Worm (Caenorhabditis elegans) whole organism, L3 larva: Measurements from ENCODE around the gene ZK287.9.

Experiments used
- ama-1 ChIP-seq: fragments of 150-350 bp; optimal IDR thresholded peaks from 2 replicates; lab custom pipeline; 2018
- ceh-16 ChIP-seq: sonication (generic microtip); optimal IDR thresholded peaks from 2 replicates; lab custom pipeline; 2017; ENCODE audit warnings: missing biosample characterization, missing genetic modification characterization
- eor-1 ChIP-seq, 2 experiments: fragments of 150-350 bp; optimal IDR thresholded peaks; 2 replicates each; lab custom pipeline; 2014 to 2018; ENCODE audit warnings: missing biosample characterization in 2 of 2, missing genetic modification characterization in 2 of 2
- jun-1 ChIP-seq: fragments of 150-350 bp; optimal IDR thresholded peaks from 2 replicates; lab custom pipeline; 2014; ENCODE audit warnings: missing biosample characterization, missing genetic modification reagents, missing genetic modification characterization
- lin-15B ChIP-seq: fragments of 150-350 bp; optimal IDR thresholded peaks from 2 replicates; lab custom pipeline; 2014; ENCODE audit warnings: missing biosample characterization, missing genetic modification characterization
- nhr-11 ChIP-seq: fragments of 150-350 bp; optimal IDR thresholded peaks from 2 replicates; lab custom pipeline; 2014; ENCODE audit warnings: missing biosample characterization, missing genetic modification characterization
- nhr-237 ChIP-seq: fragments of 150-350 bp; optimal IDR thresholded peaks from 2 replicates; lab custom pipeline; 2014; ENCODE audit warnings: missing biosample characterization, missing genetic modification characterization
- nhr-28 ChIP-seq: fragments of 150-350 bp; optimal IDR thresholded peaks from 2 replicates; lab custom pipeline; 2014; ENCODE audit warnings: missing biosample characterization, missing genetic modification characterization
- nhr-76 ChIP-seq: fragments of 150-350 bp; sonication (generic microtip); optimal IDR thresholded peaks from 5 replicates; lab custom pipeline; 2014; ENCODE audit warnings: missing biosample characterization, missing genetic modification characterization
- pha-4 ChIP-seq: fragments of 150-350 bp; optimal IDR thresholded peaks from 2 replicates; lab custom pipeline; 2014; ENCODE audit warnings: missing biosample characterization, missing genetic modification reagents, missing genetic modification characterization
- snpc-4 ChIP-seq: fragments of 150-350 bp; optimal IDR thresholded peaks from 2 replicates; lab custom pipeline; 2014; ENCODE audit warnings: missing biosample characterization, missing genetic modification characterization
- tbx-2 ChIP-seq: sonication (generic microtip); optimal IDR thresholded peaks from 2 replicates; lab custom pipeline; 2016; ENCODE audit warnings: mild to moderate bottlenecking, missing genetic modification characterization, missing compliant biosample characterization

- TF ChIP-seq nhr-237 (tag; lab: Kevin White, UChicago) (no peak), lin-15B (no peak), pha-4 (tag; lab: Kevin White, UChicago) (no peak), eor-1 (tag; optimal IDR thresholded peaks at IDR 0.05; lab: Kevin White, UChicago) (no peak), ceh-16 (tag; lab: Kevin White, UChicago) (no peak), snpc-4 (tag; lab: Kevin White, UChicago) (no peak), jun-1 (tag; lab: Kevin White, UChicago) (no peak), ama-1 (lab: Kevin White, UChicago) (no peak), tbx-2 (tag; lab: Kevin White, UChicago) (no peak), nhr-11 (tag; lab: Kevin White, UChicago) (no peak), nhr-28 (tag; lab: Kevin White, UChicago) (no peak), nhr-76 (no peak)
Measured at ce11 chrV:9692649-9693112, 13.5 kb downstream of the ZK287.9 start, which contains the start of gene ZK287.7.
